Fruit fly (Drosophila melanogaster) whole organism, embryonic: Measurements from ENCODE around the gene CG32625.

Source experiments
- CG10321 ChIP-seq: fragments of 200-800 bp; sonication (Bioruptor generic); IDR thresholded peaks from 2 replicates; pipeline ENCODE4 v1.3.6; 2022; ENCODE audit warnings: missing biosample characterization, missing genetic modification characterization
- CG10979 ChIP-seq: fragments of 200-800 bp; sonication (Bioruptor generic); optimal IDR thresholded peaks from 2 replicates; lab custom pipeline; 2018; ENCODE audit warnings: missing biosample characterization, mild to moderate bottlenecking, missing genetic modification characterization, moderate library complexity
- CG11085 ChIP-seq: fragments of 200-800 bp; sonication (Bioruptor generic); IDR thresholded peaks from 2 replicates; pipeline ENCODE4 v1.3.6; 2022; ENCODE audit warnings: missing biosample characterization, missing genetic modification characterization
- CG11560 ChIP-seq: fragments of 200-800 bp; sonication (Bioruptor generic); IDR thresholded peaks from 3 replicates; pipeline ENCODE4 v1.3.6; 2022; ENCODE audit warnings: missing biosample characterization, missing genetic modification characterization
- CG12391 ChIP-seq: fragments of 200-800 bp; sonication (Bioruptor generic); optimal IDR thresholded peaks from 3 replicates; lab custom pipeline; 2018; ENCODE audit warnings: missing biosample characterization, mild to moderate bottlenecking, missing genetic modification characterization, moderate library complexity
- CG12659 ChIP-seq: fragments of 200-800 bp; sonication (Bioruptor generic); optimal IDR thresholded peaks from 3 replicates; lab custom pipeline; 2017; ENCODE audit warnings: mild to moderate bottlenecking, missing biosample characterization, missing genetic modification reagents, missing genetic modification characterization
- CG13287 ChIP-seq: fragments of 200-800 bp; sonication (Bioruptor generic); IDR thresholded peaks from 2 replicates; pipeline ENCODE4 v1.3.6; 2022; ENCODE audit warnings: missing biosample characterization, missing genetic modification characterization; ENCODE audit not compliant: partially characterized antibody
- CG14441 ChIP-seq: fragments of 200-800 bp; sonication (Bioruptor generic); IDR thresholded peaks from 2 replicates; pipeline ENCODE4 v1.3.6; 2022; ENCODE audit warnings: missing biosample characterization, missing genetic modification characterization
- CG1647 ChIP-seq: fragments of 200-800 bp; sonication (Bioruptor generic); optimal IDR thresholded peaks from 3 replicates; lab custom pipeline; 2016; ENCODE audit warnings: missing biosample characterization, missing genetic modification characterization
- CG17829 ChIP-seq: fragments of 200-800 bp; optimal IDR thresholded peaks from 2 replicates; lab custom pipeline; 2019; ENCODE audit warnings: missing biosample characterization, mild to moderate bottlenecking, missing genetic modification characterization, moderate library complexity
- CG18262 ChIP-seq: fragments of 200-800 bp; optimal IDR thresholded peaks from 3 replicates; lab custom pipeline; 2019; ENCODE audit warnings: missing biosample characterization, mild to moderate bottlenecking, missing genetic modification characterization, moderate library complexity
- CG2712 ChIP-seq: fragments of 200-800 bp; optimal IDR thresholded peaks from 3 replicates; lab custom pipeline; 2019; ENCODE audit warnings: missing biosample characterization, mild to moderate bottlenecking, missing genetic modification characterization, moderate library complexity
- CG32767 ChIP-seq: fragments of 200-800 bp; sonication (Bioruptor generic); IDR thresholded peaks from 2 replicates; pipeline ENCODE4 v1.3.6; 2022; ENCODE audit warnings: missing biosample characterization, missing genetic modification characterization
- CG6254 ChIP-seq: fragments of 200-800 bp; sonication (Bioruptor generic); optimal IDR thresholded peaks from 3 replicates; lab custom pipeline; 2017; ENCODE audit warnings: mild to moderate bottlenecking, missing biosample characterization, missing genetic modification reagents, missing genetic modification characterization
- CG8089 ChIP-seq: fragments of 200-800 bp; sonication (Bioruptor generic); optimal IDR thresholded peaks from 3 replicates; lab custom pipeline; 2016; ENCODE audit warnings: missing biosample characterization, missing genetic modification characterization
- CG8478 ChIP-seq: fragments of >200 bp; optimal IDR thresholded peaks from 2 replicates; lab custom pipeline; 2018
- CG9797 ChIP-seq: fragments of 200-800 bp; sonication (Bioruptor generic); optimal IDR thresholded peaks from 3 replicates; lab custom pipeline; 2018; ENCODE audit warnings: missing biosample characterization, mild to moderate bottlenecking, missing genetic modification characterization
- D ChIP-seq, 2 experiments: fragments of 200-800 bp in 1 of 2; fragments of >200 bp in 1 of 2; sonication (Bioruptor generic) in 1 of 2; optimal IDR thresholded peaks; 2 replicates in 1 of 2; 3 replicates in 1 of 2; lab custom pipeline; 2017; ENCODE audit warnings: mild to moderate bottlenecking in 1 of 2, missing biosample characterization in 1 of 2, missing genetic modification characterization in 1 of 2, missing genetic modification reagents in 1 of 2
- Dad ChIP-seq: fragments of 200-800 bp; sonication (Bioruptor generic); optimal IDR thresholded peaks from 3 replicates; lab custom pipeline; 2016; ENCODE audit warnings: missing biosample characterization, missing genetic modification characterization
- Doc2 ChIP-seq: fragments of 200-800 bp; sonication (Bioruptor generic); IDR thresholded peaks from 2 replicates; pipeline ENCODE4 v1.3.6; 2022; ENCODE audit warnings: missing biosample characterization, missing genetic modification characterization
- Ets65A ChIP-seq: fragments of 200-800 bp; sonication (Bioruptor generic); peaks from one replicate; lab custom pipeline; 2016; ENCODE audit warnings: missing biosample characterization, missing genetic modification characterization
- HLH54F ChIP-seq: fragments of 200-800 bp; sonication (Bioruptor generic); optimal IDR thresholded peaks from 3 replicates; lab custom pipeline; 2016; ENCODE audit warnings: missing biosample characterization, missing genetic modification characterization
- Lpt ChIP-seq: fragments of >200 bp; optimal IDR thresholded peaks from 2 replicates; lab custom pipeline; 2018; ENCODE audit warnings: missing biosample characterization, missing genetic modification characterization
- MTF-1 ChIP-seq: fragments of 200-800 bp; sonication (Bioruptor generic); optimal IDR thresholded peaks from 2 replicates; lab custom pipeline; 2018; ENCODE audit warnings: missing biosample characterization, mild to moderate bottlenecking, missing genetic modification characterization, borderline replicate concordance
- Oaz ChIP-seq: fragments of 200-800 bp; sonication (Bioruptor generic); IDR thresholded peaks from 2 replicates; pipeline ENCODE4 v1.3.6; 2022; ENCODE audit warnings: missing biosample characterization, missing genetic modification characterization
- Rfx ChIP-seq: fragments of 200-800 bp; sonication (Bioruptor generic); IDR thresholded peaks from 2 replicates; pipeline ENCODE4 v1.3.6; 2022; ENCODE audit warnings: missing biosample characterization, missing genetic modification characterization
- Scr ChIP-seq: fragments of 200-800 bp; sonication (Bioruptor generic); IDR thresholded peaks from 2 replicates; pipeline ENCODE4 v1.3.6; 2022; ENCODE audit warnings: missing biosample characterization, missing genetic modification characterization; ENCODE audit not compliant: partially characterized antibody
- Sin3A ChIP-seq: fragments of >200 bp; optimal IDR thresholded peaks from 2 replicates; lab custom pipeline; 2018
- Sox100B ChIP-seq: fragments of 200-800 bp; sonication (Bioruptor generic); optimal IDR thresholded peaks from 3 replicates; lab custom pipeline; 2018; ENCODE audit warnings: missing biosample characterization, mild to moderate bottlenecking, missing genetic modification characterization
- Trl ChIP-seq, 3 experiments: fragments of >200 bp in 2 of 3; fragments of 200-800 bp in 1 of 3; sonication (Bioruptor generic) in 1 of 3; optimal IDR thresholded peaks; 2 replicates in 1 of 3; 3 replicates in 2 of 3; lab custom pipeline; 2016 to 2017; ENCODE audit warnings: missing biosample characterization in 1 of 3, missing genetic modification characterization in 1 of 3
- amos ChIP-seq: fragments of 200-800 bp; sonication (Bioruptor generic); IDR thresholded peaks from 2 replicates; pipeline ENCODE4 v1.3.6; 2022; ENCODE audit warnings: missing biosample characterization, missing genetic modification characterization; ENCODE audit not compliant: partially characterized antibody
- ara ChIP-seq: fragments of 200-800 bp; sonication (Bioruptor generic); IDR thresholded peaks from 2 replicates; pipeline ENCODE4 v1.3.6; 2022; ENCODE audit warnings: missing biosample characterization, missing genetic modification characterization
- bab2 ChIP-seq: fragments of 200-800 bp; sonication (Bioruptor generic); optimal IDR thresholded peaks from 2 replicates; lab custom pipeline; 2016; ENCODE audit warnings: missing biosample characterization, missing genetic modification characterization
- cato ChIP-seq: fragments of 200-800 bp; sonication (Bioruptor generic); optimal IDR thresholded peaks from 2 replicates; lab custom pipeline; 2016; ENCODE audit warnings: missing biosample characterization, missing genetic modification characterization, borderline replicate concordance
- en ChIP-seq: fragments of 200-800 bp; sonication (Bioruptor generic); optimal IDR thresholded peaks from 2 replicates; lab custom pipeline; 2016; ENCODE audit warnings: missing biosample characterization, missing genetic modification characterization
- eve ChIP-seq, 2 experiments: fragments of >200 bp; optimal IDR thresholded peaks; 2 replicates each; lab custom pipeline; 2017; ENCODE audit warnings: missing biosample characterization in 2 of 2, missing genetic modification characterization in 2 of 2
- gcm ChIP-seq: fragments of 200-800 bp; sonication (Bioruptor generic); optimal IDR thresholded peaks from 2 replicates; lab custom pipeline; 2019; ENCODE audit warnings: missing biosample characterization, mild to moderate bottlenecking, missing genetic modification characterization, moderate library complexity
- ind ChIP-seq: fragments of 200-800 bp; sonication (Bioruptor generic); optimal IDR thresholded peaks from 3 replicates; lab custom pipeline; 2016; ENCODE audit warnings: missing biosample characterization, missing genetic modification characterization
- knrl ChIP-seq: fragments of 200-800 bp; sonication (Bioruptor generic); IDR thresholded peaks from 3 replicates; pipeline ENCODE4 v1.3.6; 2022; ENCODE audit warnings: missing biosample characterization, missing genetic modification characterization; ENCODE audit not compliant: partially characterized antibody
- lov ChIP-seq, 2 experiments: fragments of 200-800 bp in 1 of 2; fragments of >200 bp in 1 of 2; sonication (Bioruptor generic) in 1 of 2; IDR thresholded peaks in 1 of 2; optimal IDR thresholded peaks in 1 of 2; 2 replicates in 1 of 2; 3 replicates in 1 of 2; pipeline versions ENCODE4 v1.3.6 to Lab custom; 2017 to 2022; ENCODE audit warnings: missing biosample characterization in 1 of 2, missing genetic modification characterization in 1 of 2
- nmo ChIP-seq: fragments of 200-800 bp; sonication (Bioruptor generic); optimal IDR thresholded peaks from 2 replicates; lab custom pipeline; 2018; ENCODE audit warnings: missing biosample characterization, mild to moderate bottlenecking, missing genetic modification characterization, moderate library complexity
- otp ChIP-seq: fragments of 200-800 bp; sonication (Bioruptor generic); IDR thresholded peaks from 3 replicates; pipeline ENCODE4, ENCODE4 v1.3.6; 2022; ENCODE audit warnings: missing biosample characterization, missing genetic modification characterization
- pan ChIP-seq, 4 experiments: fragments of >200 bp in 3 of 4; fragments of 200-800 bp in 1 of 4; sonication (Bioruptor generic) in 1 of 4; optimal IDR thresholded peaks in 3 of 4; IDR thresholded peaks in 1 of 4; 2 replicates each; pipeline versions ENCODE4 v1.3.6 to Lab custom; 2017 to 2022; ENCODE audit warnings: missing biosample characterization in 2 of 4, missing genetic modification characterization in 2 of 4, mixed read lengths in 1 of 4
- phol ChIP-seq: fragments of 200-800 bp; sonication (Bioruptor generic); optimal IDR thresholded peaks from 3 replicates; lab custom pipeline; 2018; ENCODE audit warnings: missing biosample characterization, mild to moderate bottlenecking, missing genetic modification characterization, moderate library complexity
- schlank ChIP-seq: fragments of 200-800 bp; sonication (Bioruptor generic); optimal IDR thresholded peaks from 2 replicates; lab custom pipeline; 2018; ENCODE audit warnings: missing biosample characterization, mild to moderate bottlenecking, missing genetic modification characterization
- sens ChIP-seq: fragments of 200-800 bp; sonication (Bioruptor generic); peaks from one replicate; lab custom pipeline; 2016; ENCODE audit warnings: missing biosample characterization, missing genetic modification characterization
- sens-2 ChIP-seq: fragments of 200-800 bp; sonication (Bioruptor generic); IDR thresholded peaks from 2 replicates; pipeline ENCODE4 v1.3.6; 2022; ENCODE audit warnings: missing biosample characterization, missing genetic modification characterization
- sr ChIP-seq: fragments of 200-800 bp; sonication (Bioruptor generic); IDR thresholded peaks from 3 replicates; pipeline ENCODE4 v1.3.6; 2022; ENCODE audit warnings: missing biosample characterization, missing genetic modification characterization
- wdn ChIP-seq: fragments of 200-800 bp; sonication (Bioruptor generic); IDR thresholded peaks from 2 replicates; pipeline ENCODE4 v1.3.6; 2022; ENCODE audit warnings: missing biosample characterization, missing genetic modification characterization

CG32625 gene

dm6 chrX:13734866-13735265 lies 21.8 kb downstream of the CG32625 start (continued):
- TF ChIP-seq bab2 (GFP tag; lab: Kevin White, UChicago) = no peak
- TF ChIP-seq amos (GFP tag; lab: Robert Waterston, UW) = no peak
- TF ChIP-seq Rfx (GFP tag; lab: Robert Waterston, UW) = 0 out of 2 replicates have a peak, but pooled peaks have one; percentile 15
- peak; percentile 25 for TF ChIP-seq phol
- TF ChIP-seq Ets65A (GFP tag; lab: Kevin White, UChicago) = no peak
- no peak for TF ChIP-seq pan (optimal IDR thresholded peaks at IDR 0.05; lab: Kevin White, UChicago)
- peak in 1 of 2 experiments; percentile 21 for TF ChIP-seq pan (GFP tag; optimal IDR thresholded peaks at IDR 0.05 in 1 of 2, IDR thresholded peaks at IDR 0.05 in 1 of 2)
- peak; percentile 19 for TF ChIP-seq CG17829
- TF ChIP-seq CG12659 (GFP tag; lab: Kevin White, UChicago) = peak; percentile 8
- no peak for TF ChIP-seq CG6254
- TF ChIP-seq Trl (optimal IDR thresholded peaks at IDR 0.05; lab: Kevin White, UChicago) = no peak
- TF ChIP-seq Trl (GFP tag; optimal IDR thresholded peaks at IDR 0.05; lab: Kevin White, UChicago) = no peak
- peak; percentile 22 for TF ChIP-seq CG2712
- TF ChIP-seq Sox100B (GFP tag; lab: Kevin White, UChicago) = peak; percentile 29
- peak; percentile 33 for TF ChIP-seq CG18262
- TF ChIP-seq, all 482 proteins: peak for 23

- TF ChIP-seq CG8478 (lab: Kevin White, UChicago) (no peak), CG14441 (GFP tag; lab: Robert Waterston, UW) (no peak), knrl (peak; percentile 81), otp (GFP tag; lab: Robert Waterston, UW) (no peak), CG11085 (GFP tag; lab: Robert Waterston, UW) (no peak), amos (GFP tag; lab: Robert Waterston, UW) (peak; percentile 66), wdn (GFP tag; lab: Robert Waterston, UW) (no peak), lov (optimal IDR thresholded peaks at IDR 0.05; lab: Kevin White, UChicago) (no peak), lov (GFP tag; IDR thresholded peaks at IDR 0.05; lab: Robert Waterston, UW) (no peak), sens (GFP tag; lab: Kevin White, UChicago) (peak; percentile 73), Lpt (GFP tag; lab: Kevin White, UChicago) (no peak), CG1647 (GFP tag; lab: Kevin White, UChicago) (no peak), ara (no peak), CG32767 (GFP tag; lab: Robert Waterston, UW) (no peak), ind (GFP tag; lab: Kevin White, UChicago) (no peak), Dad (GFP tag; lab: Kevin White, UChicago) (no peak), CG11560 (tag; lab: Robert Waterston, UW) (no peak), Scr (GFP tag; lab: Robert Waterston, UW) (peak; percentile 85), nmo (GFP tag; lab: Kevin White, UChicago) (peak; percentile 45), CG13287 (GFP tag; lab: Robert Waterston, UW) (peak; percentile 90), eve (GFP tag; optimal IDR thresholded peaks at IDR 0.05; lab: Kevin White, UChicago) (no peak), schlank (no peak), Oaz (no peak), HLH54F (no peak), sr (GFP tag; lab: Robert Waterston, UW) (no peak), sens-2 (no peak), CG12391 (tag; lab: Kevin White, UChicago) (peak; percentile 55), cato (GFP tag; lab: Kevin White, UChicago) (no peak), Sin3A (lab: Kevin White, UChicago) (peak; percentile 74), gcm (no peak), Sox100B (GFP tag; lab: Kevin White, UChicago) (no peak), en (GFP tag; lab: Kevin White, UChicago) (no peak), MTF-1 (GFP tag; lab: Kevin White, UChicago) (no peak), CG10321 (GFP tag; lab: Robert Waterston, UW) (no peak), Doc2 (GFP tag; lab: Robert Waterston, UW) (no peak), D (optimal IDR thresholded peaks at IDR 0.05; lab: Kevin White, UChicago) (no peak), D (GFP tag; optimal IDR thresholded peaks at IDR 0.05; lab: Kevin White, UChicago) (no peak), CG9797 (GFP tag; lab: Kevin White, UChicago) (peak; percentile 46), CG8089 (GFP tag; lab: Kevin White, UChicago) (no peak), CG10979 (no peak)
Measured at dm6 chrX:13721934-13722333, 34.7 kb downstream of the CG32625 start, which contains the start of the genes Mrgn1 and mus101. TSS of gene Mrgn1 (minus strand) at chrX:13721977. TSS of gene mus101 (plus strand) at chrX:13722246.
